Worm (Caenorhabditis elegans) whole organism, early embryonic: Measurements from ENCODE around the gene T01D1.8.

Experiments
- B0310.2 ChIP-seq: sonication (generic microtip); optimal IDR thresholded peaks from 2 replicates; lab custom pipeline; 2016; ENCODE audit warnings: mild to moderate bottlenecking, missing genetic modification characterization, missing compliant biosample characterization
- F13C5.2 ChIP-seq: sonication (generic microtip); optimal IDR thresholded peaks from 2 replicates; lab custom pipeline; 2017; ENCODE audit warnings: mild to moderate bottlenecking, missing genetic modification characterization, inconsistent platforms, missing compliant biosample characterization
- aly-1 ChIP-seq: sonication (generic microtip); optimal IDR thresholded peaks from 2 replicates; lab custom pipeline; 2016; ENCODE audit warnings: missing genetic modification characterization, missing compliant biosample characterization
- ama-1 ChIP-seq: fragments of 150-350 bp; optimal IDR thresholded peaks from 2 replicates; lab custom pipeline; 2014
- ceh-13 ChIP-seq: fragments of 200-800 bp; sonication (Bioruptor generic); optimal IDR thresholded peaks from 2 replicates; lab custom pipeline; 2018; ENCODE audit warnings: mild to moderate bottlenecking, missing genetic modification characterization, missing compliant biosample characterization
- ceh-36 ChIP-seq: sonication (generic microtip); optimal IDR thresholded peaks from 2 replicates; lab custom pipeline; 2016; ENCODE audit warnings: missing genetic modification characterization, inconsistent platforms, missing compliant biosample characterization
- ets-7 ChIP-seq: sonication (generic microtip); optimal IDR thresholded peaks from 2 replicates; lab custom pipeline; 2016; ENCODE audit warnings: missing genotype, missing genetic modification characterization, missing compliant biosample characterization
- flt-1 ChIP-seq: fragments of 200-800 bp; sonication (Bioruptor generic); IDR thresholded peaks from 2 replicates; pipeline ENCODE4 v1.3.6; 2022; ENCODE audit warnings: missing genetic modification characterization, missing compliant biosample characterization
- hmbx-1 ChIP-seq: sonication (generic microtip); optimal IDR thresholded peaks from 2 replicates; lab custom pipeline; 2016; ENCODE audit warnings: mild to moderate bottlenecking, missing genetic modification characterization, missing compliant biosample characterization
- hmg-4 ChIP-seq: fragments of 200-800 bp; sonication (Bioruptor generic); optimal IDR thresholded peaks from 2 replicates; lab custom pipeline; 2018; ENCODE audit warnings: mild to moderate bottlenecking, missing genetic modification characterization, missing compliant biosample characterization
- hnd-1 ChIP-seq: sonication (generic microtip); optimal IDR thresholded peaks from 2 replicates; lab custom pipeline; 2016; ENCODE audit warnings: missing genetic modification characterization, missing compliant biosample characterization
- pes-1 ChIP-seq: fragments of 200-800 bp; sonication (Bioruptor generic); IDR thresholded peaks from 2 replicates; pipeline ENCODE4 v1.3.6; 2022; ENCODE audit warnings: missing genetic modification reagents, missing genetic modification characterization, missing compliant biosample characterization
- scrt-1 ChIP-seq: fragments of 200-800 bp; sonication (Bioruptor generic); IDR thresholded peaks from 2 replicates; pipeline ENCODE4 v1.3.6; 2022; ENCODE audit warnings: missing genetic modification characterization, missing compliant biosample characterization
- sea-1 ChIP-seq: fragments of 200-800 bp; sonication (Bioruptor generic); conservative IDR thresholded peaks from 2 replicates; pipeline ENCODE4 v1.3.6; 2022; ENCODE audit warnings: missing genetic modification characterization, missing compliant biosample characterization
- tbx-11 ChIP-seq: fragments of 200-800 bp; sonication (Bioruptor generic); IDR thresholded peaks from 2 replicates; pipeline ENCODE4 v1.3.6; 2022; ENCODE audit warnings: missing genetic modification characterization, missing compliant biosample characterization
- tbx-37 ChIP-seq: fragments of 200-800 bp; sonication (Bioruptor generic); conservative IDR thresholded peaks from 2 replicates; pipeline ENCODE4 v1.3.6; 2022; ENCODE audit warnings: missing genetic modification reagents, missing genetic modification characterization, missing compliant biosample characterization
- tra-4 ChIP-seq: sonication (generic microtip); optimal IDR thresholded peaks from 2 replicates; lab custom pipeline; 2017; ENCODE audit warnings: missing genetic modification characterization, missing compliant biosample characterization

The T01D1.8 gene

ce11 chrII:208097-208496 lies 21.6 kb downstream of the T01D1.8 start:
- no peak for TF ChIP-seq tra-4
- no peak for TF ChIP-seq tbx-37 (GFP tag; lab: Robert Waterston, UW)
- TF ChIP-seq F13C5.2 (tag; lab: Kevin White, UChicago), result no peak
- no peak for TF ChIP-seq sea-1 (GFP tag; lab: Robert Waterston, UW)
- TF ChIP-seq B0310.2 (tag; lab: Kevin White, UChicago), result no peak
- TF ChIP-seq ceh-13 (GFP tag; lab: Kevin White, UChicago), result no peak
- no peak for TF ChIP-seq ceh-36 (tag; lab: Kevin White, UChicago)
- no peak for TF ChIP-seq ets-7 (tag; lab: Kevin White, UChicago)

DNA sequence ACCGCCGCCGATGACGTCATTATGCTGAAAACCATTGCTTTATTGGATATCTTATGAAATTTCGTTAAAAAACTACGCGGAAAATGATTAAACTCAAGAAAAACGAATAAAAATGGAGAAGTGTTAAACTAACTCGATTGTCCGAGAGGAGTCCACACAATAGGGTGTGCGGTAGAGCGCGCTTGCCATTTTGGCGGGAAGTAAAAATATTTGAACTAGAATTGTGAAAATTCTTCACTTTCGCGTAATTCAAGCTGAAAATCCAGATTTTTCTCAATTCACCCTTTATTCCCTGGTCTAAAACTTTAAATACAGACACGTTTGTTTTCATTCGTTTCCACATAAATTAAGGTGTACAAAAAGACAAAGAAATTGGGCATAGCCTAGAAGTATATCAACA lies 30.1 kb downstream of the T01D1.8 start, which contains the start of gene F48A11.4:
F48A11.4 (minus strand) TSS at position 24 of the 400 bp plus-strand sequence.
- TF ChIP-seq ets-7 (tag; lab: Kevin White, UChicago) (no peak), tbx-11 (GFP tag; lab: Robert Waterston, UW) (0 out of 2 replicates have a peak, but pooled peaks have one; percentile 23), ceh-36 (tag; lab: Kevin White, UChicago) (no peak), hmg-4 (GFP tag; lab: Kevin White, UChicago) (peak; percentile 44), hmbx-1 (tag; lab: Kevin White, UChicago) (peak; percentile 47), aly-1 (no peak), F13C5.2 (tag; lab: Kevin White, UChicago) (peak; percentile 77), flt-1 (GFP tag; lab: Robert Waterston, UW) (peak; percentile 57; the same call in 1 of the 2 replicates), tra-4 (no peak), pes-1 (GFP tag; lab: Robert Waterston, UW) (peak; percentile 11; the same call in 1 of the 2 replicates), ama-1 (lab: Kevin White, UChicago) (no peak), tbx-37 (GFP tag; lab: Robert Waterston, UW) (peak; percentile 52), sea-1 (GFP tag; lab: Robert Waterston, UW) (0 out of 2 replicates have a peak, but pooled peaks have one; percentile 41)

DNA sequence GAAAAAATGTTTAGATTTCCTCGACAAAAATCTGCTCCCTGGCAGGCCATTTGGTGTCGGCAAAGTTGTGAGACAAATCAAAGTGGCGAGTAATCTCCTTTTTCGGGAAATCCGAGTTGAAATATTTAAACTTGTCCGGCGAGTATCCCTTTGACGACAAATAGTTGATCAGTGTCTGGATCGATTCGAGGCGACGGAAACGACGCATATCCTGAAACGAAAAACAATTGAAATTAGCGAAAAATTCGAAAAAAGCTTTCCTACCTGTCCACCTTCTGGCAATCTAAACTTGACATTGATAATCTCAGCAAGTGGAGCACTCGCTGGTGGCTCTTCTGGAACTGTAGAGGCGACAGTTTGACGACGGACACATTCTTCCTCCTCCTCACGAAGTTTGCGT lies 30.8 kb downstream of the T01D1.8 start:
- TF ChIP-seq aly-1, result no peak
- TF ChIP-seq hmg-4 (GFP tag; lab: Kevin White, UChicago), result no peak
- no peak for TF ChIP-seq flt-1 (GFP tag; lab: Robert Waterston, UW)
- TF ChIP-seq B0310.2 (tag; lab: Kevin White, UChicago), result no peak
- no peak for TF ChIP-seq sea-1 (GFP tag; lab: Robert Waterston, UW)
- TF ChIP-seq ceh-13 (GFP tag; lab: Kevin White, UChicago), result no peak
- no peak for TF ChIP-seq tra-4
- no peak for TF ChIP-seq hnd-1 (tag; lab: Kevin White, UChicago)
- no peak for TF ChIP-seq ama-1 (lab: Kevin White, UChicago)
- no peak for TF ChIP-seq hmbx-1 (tag; lab: Kevin White, UChicago)
- TF ChIP-seq tbx-37 (GFP tag; lab: Robert Waterston, UW), result no peak
- no peak for TF ChIP-seq scrt-1 (GFP tag; lab: Robert Waterston, UW)
- TF ChIP-seq ets-7 (tag; lab: Kevin White, UChicago), result no peak
- no peak for TF ChIP-seq tbx-11 (GFP tag; lab: Robert Waterston, UW)

DNA sequence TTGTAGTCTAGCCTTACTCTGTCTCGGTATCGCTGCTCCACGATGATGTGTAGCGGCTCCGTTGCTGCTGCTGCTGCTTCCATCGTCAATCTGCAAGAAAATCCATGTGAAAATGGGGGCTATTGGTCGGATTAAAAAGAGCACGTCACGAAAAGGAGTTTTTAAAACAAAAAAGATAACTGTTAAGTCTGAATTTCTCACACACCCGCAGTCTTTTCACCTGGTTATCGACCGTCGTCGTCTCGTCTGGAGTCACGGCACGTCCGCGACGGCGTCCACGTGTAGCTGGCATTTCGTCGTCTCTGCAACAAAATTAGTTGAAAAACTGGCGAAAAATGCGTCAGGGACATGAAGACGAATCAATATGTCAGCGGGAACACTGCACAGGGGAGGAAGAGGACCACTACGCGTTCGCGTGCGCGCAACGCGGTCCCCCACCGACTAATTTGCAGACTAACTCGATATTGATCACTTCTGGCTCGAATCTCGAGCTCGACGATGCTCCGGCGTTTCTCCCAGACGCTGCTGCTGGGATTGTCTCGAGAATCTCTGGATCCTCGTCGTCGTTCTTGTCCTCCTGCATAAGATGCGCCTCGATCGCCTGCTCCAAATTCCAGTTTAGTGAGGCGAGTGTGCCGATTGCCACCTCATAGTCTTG lies 33.4 kb downstream of the T01D1.8 start:
- TF ChIP-seq ceh-36 (tag; lab: Kevin White, UChicago) (no peak), tbx-37 (GFP tag; lab: Robert Waterston, UW) (no peak), tra-4 (no peak), B0310.2 (tag; lab: Kevin White, UChicago) (no peak), scrt-1 (GFP tag; lab: Robert Waterston, UW) (no peak), hnd-1 (tag; lab: Kevin White, UChicago) (no peak), tbx-11 (GFP tag; lab: Robert Waterston, UW) (no peak), ceh-13 (GFP tag; lab: Kevin White, UChicago) (no peak), aly-1 (no peak), hmbx-1 (tag; lab: Kevin White, UChicago) (no peak), flt-1 (GFP tag; lab: Robert Waterston, UW) (no peak), pes-1 (GFP tag; lab: Robert Waterston, UW) (no peak)

ce11 chrII:220602-221001 lies 34.1 kb downstream of the T01D1.8 start, which contains the start of gene ubxn-3:
ubxn-3 (minus strand) TSS chrII:220667.
- TF ChIP-seq F13C5.2 (tag; lab: Kevin White, UChicago) (no peak), tbx-11 (GFP tag; lab: Robert Waterston, UW) (no peak), B0310.2 (tag; lab: Kevin White, UChicago) (no peak), tbx-37 (GFP tag; lab: Robert Waterston, UW) (no peak), pes-1 (GFP tag; lab: Robert Waterston, UW) (no peak), aly-1 (no peak), ama-1 (lab: Kevin White, UChicago) (no peak), ets-7 (tag; lab: Kevin White, UChicago) (no peak), scrt-1 (GFP tag; lab: Robert Waterston, UW) (no peak), ceh-36 (tag; lab: Kevin White, UChicago) (no peak), hmg-4 (GFP tag; lab: Kevin White, UChicago) (no peak), tra-4 (no peak), flt-1 (GFP tag; lab: Robert Waterston, UW) (no peak)

DNA sequence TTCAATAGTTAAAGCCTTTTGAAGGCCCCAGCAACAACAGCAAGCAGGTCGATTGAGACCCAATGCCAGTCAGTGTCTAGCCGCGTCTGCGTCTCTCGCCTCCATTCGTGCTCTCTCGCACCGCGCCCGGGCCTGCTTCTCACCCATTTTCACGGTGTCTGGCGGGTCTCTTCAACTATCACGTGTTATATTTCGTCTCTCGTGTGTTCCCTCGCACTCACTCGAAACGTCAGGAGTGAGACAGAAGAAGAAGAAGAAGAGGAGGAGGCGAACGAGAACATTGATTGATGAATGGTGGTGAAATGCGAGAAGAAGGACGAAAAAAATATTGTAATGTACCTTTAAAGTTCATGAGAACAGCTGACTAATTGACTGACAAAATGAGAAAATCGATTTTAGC lies 34.7 kb downstream of the T01D1.8 start:
- TF ChIP-seq F13C5.2 (tag; lab: Kevin White, UChicago), result no peak
- TF ChIP-seq tra-4, result no peak
- TF ChIP-seq pes-1 (GFP tag; lab: Robert Waterston, UW), result no peak
- TF ChIP-seq aly-1, result peak; percentile 45
- peak; percentile 58 for TF ChIP-seq hmg-4 (GFP tag; lab: Kevin White, UChicago)

ce11 chrII:232641-233040 lies 46.1 kb downstream of the T01D1.8 start, which contains the start of gene Y43H11AL.1:
Y43H11AL.1 (minus strand) TSS chrII:232741.
- TF ChIP-seq pes-1 (GFP tag; lab: Robert Waterston, UW) (no peak), ceh-36 (tag; lab: Kevin White, UChicago) (no peak), B0310.2 (tag; lab: Kevin White, UChicago) (no peak), aly-1 (no peak), hmbx-1 (tag; lab: Kevin White, UChicago) (no peak), hmg-4 (GFP tag; lab: Kevin White, UChicago) (no peak), sea-1 (GFP tag; lab: Robert Waterston, UW) (no peak), ceh-13 (GFP tag; lab: Kevin White, UChicago) (no peak), ama-1 (lab: Kevin White, UChicago) (no peak)
